Worm (Caenorhabditis elegans): ENCODE data around the gene C33H5.13.

C33H5.13 gene

ce11 chrIV:7816402-7817102 is 24.5 kb upstream of the C33H5.13 start (continued):
- TF ChIP-seq unc-130 (GFP tag; optimal IDR thresholded peaks at IDR 0.05) (peak; percentile 17), aptf-3 (GFP tag; IDR thresholded peaks at IDR 0.05) (no peak), B0261.1 (tag; optimal IDR thresholded peaks at IDR 0.05) (no peak), ztf-25 (GFP tag; IDR thresholded peaks at IDR 0.05) (no peak), madf-3 (GFP tag; IDR thresholded peaks at IDR 0.05) (0 out of 2 replicates have a peak, but pooled peaks have one; percentile 2), F10E7.11 (tag; optimal IDR thresholded peaks at IDR 0.05) (no peak), ceh-58 (GFP tag; IDR thresholded peaks at IDR 0.05) (no peak), D2030.7 (GFP tag; IDR thresholded peaks at IDR 0.05) (no peak), F22D6.2 (tag; optimal IDR thresholded peaks at IDR 0.05) (no peak), egl-18 (GFP tag; IDR thresholded peaks at IDR 0.05) (no peak), let-526 (GFP tag; IDR thresholded peaks at IDR 0.05) (0 out of 2 replicates have a peak, but pooled peaks have one; percentile 46), chd-7 (tag; optimal IDR thresholded peaks at IDR 0.05) (no peak), efl-1 (GFP tag; optimal IDR thresholded peaks at IDR 0.05) (peak; percentile 59), sdz-38 (tag; optimal IDR thresholded peaks at IDR 0.05) (no peak), Y56A3A.18 (GFP tag; IDR thresholded peaks at IDR 0.05) (no peak), hlh-26 (GFP tag; conservative IDR thresholded peaks at IDR 0.05) (no peak), let-607 (tag; optimal IDR thresholded peaks at IDR 0.05) (peak in 1 of 2 experiments; percentile 5), athp-1 (tag; optimal IDR thresholded peaks at IDR 0.05) (no peak), snpc-4 (GFP tag; optimal IDR thresholded peaks at IDR 0.05) (no peak), snpc-4 (tag; optimal IDR thresholded peaks at IDR 0.05) (peak in 1 of 4 experiments; percentile 3), bed-2 (GFP tag; IDR thresholded peaks at IDR 0.05) (0 out of 2 replicates have a peak, but pooled peaks have one; percentile 50), lin-54 (GFP tag; optimal IDR thresholded peaks at IDR 0.05) (peak; percentile 89), xnd-1 (tag; optimal IDR thresholded peaks at IDR 0.05) (peak; percentile 26), lin-40 (tag; optimal IDR thresholded peaks at IDR 0.05) (no peak), tbp1 (GFP tag; optimal IDR thresholded peaks at IDR 0.05) (no peak), aptf-2 (GFP tag; conservative IDR thresholded peaks at IDR 0.05) (0 out of 2 replicates have a peak, but pooled peaks have one; percentile 9), nhr-90 (tag; optimal IDR thresholded peaks at IDR 0.05) (no peak), hsf-1 (GFP tag; IDR thresholded peaks at IDR 0.05) (no peak), ztf-26 (tag; optimal IDR thresholded peaks at IDR 0.05) (no peak), zfh-2 (GFP tag; conservative IDR thresholded peaks at IDR 0.05) (no peak), nhr-80 (tag; optimal IDR thresholded peaks at IDR 0.05) (no peak), hmg-20 (GFP tag; IDR thresholded peaks at IDR 0.05) (peak; percentile 40; the same call in 1 of the 2 replicates), nfyb-1 (GFP tag; IDR thresholded peaks at IDR 0.05) (no peak)

ce11 chrIV:7815683-7816183 is 23.7 kb upstream of the C33H5.13 start, which contains the start of gene cdgs-1:
cdgs-1 (minus strand) TSS chrIV:7815733.
- TF ChIP-seq hlh-12 (tag; optimal IDR thresholded peaks at IDR 0.05) = no peak
- TF ChIP-seq cebp-1 (GFP tag; IDR thresholded peaks at IDR 0.05) = no peak
- peak; percentile 60 for TF ChIP-seq cebp-1 (tag; optimal IDR thresholded peaks at IDR 0.05)
- peak; percentile 87; the same call in 1 of the 2 replicates for TF ChIP-seq hmg-1.2 (GFP tag; IDR thresholded peaks at IDR 0.05)
- TF ChIP-seq attf-5 (GFP tag; optimal IDR thresholded peaks at IDR 0.05) = peak; percentile 51
- TF ChIP-seq tbp1 (GFP tag; optimal IDR thresholded peaks at IDR 0.05) = peak; percentile 29
- TF ChIP-seq K12H6.12 (tag; optimal IDR thresholded peaks at IDR 0.05) = peak; percentile 4
- TF ChIP-seq athp-1 (tag; optimal IDR thresholded peaks at IDR 0.05) = no peak
- TF ChIP-seq snpc-4 (GFP tag; optimal IDR thresholded peaks at IDR 0.05) = no peak
- TF ChIP-seq snpc-4 (tag; optimal IDR thresholded peaks at IDR 0.05) = peak in 1 of 4 experiments; percentile 17
- peak; percentile 18 for TF ChIP-seq nhr-80 (tag; optimal IDR thresholded peaks at IDR 0.05)
